Worm (Caenorhabditis elegans) whole organism, dauer: ENCODE results near the gene trp-2.

Source experiments
- unc-62 ChIP-seq: sonication (generic microtip); optimal IDR thresholded peaks from 2 replicates; lab custom pipeline; 2017; ENCODE audit warnings: missing biosample characterization, missing genetic modification reagents, missing genetic modification characterization

trp-2 gene

DNA sequence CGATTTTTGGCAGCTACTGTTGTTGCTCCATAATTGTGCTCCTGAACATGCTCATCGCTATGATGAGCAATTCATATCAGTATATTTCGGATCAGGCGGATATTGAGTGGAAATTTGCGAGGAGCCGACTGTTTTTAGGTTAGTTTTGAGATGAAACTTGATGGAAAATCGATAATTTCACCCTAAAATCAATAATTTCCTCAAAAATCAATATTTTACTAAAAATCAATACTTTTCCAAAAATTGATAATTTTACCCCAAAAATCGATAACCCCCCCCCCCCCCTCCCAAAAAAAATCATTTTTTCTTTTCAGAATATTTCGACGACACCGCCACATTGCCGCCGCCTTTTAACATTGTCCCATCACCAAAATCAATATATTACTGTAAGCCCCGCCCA is 7.2 kb downstream of the trp-2 start:
- TF ChIP-seq unc-62 (GFP tag; lab: Kevin White, UChicago): no peak

DNA sequence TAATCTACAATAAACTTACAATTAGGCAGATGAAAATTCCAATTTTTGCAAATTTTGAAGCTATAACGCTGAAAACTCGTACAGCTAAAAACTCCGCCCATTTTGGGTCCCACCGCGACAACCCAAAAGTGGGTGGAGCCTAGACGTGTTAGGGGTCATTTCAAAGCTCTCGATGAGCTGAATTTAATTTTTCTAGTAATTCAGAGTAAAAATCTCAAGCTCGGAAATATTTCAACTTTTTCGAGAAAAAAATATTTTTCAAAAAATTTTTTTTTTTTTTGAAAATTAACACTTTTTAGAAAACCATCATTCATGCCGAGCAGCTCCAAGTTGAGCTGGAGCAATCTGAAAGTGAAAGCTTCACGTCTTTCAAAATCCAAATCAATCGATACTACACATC is 9.6 kb downstream of the trp-2 start, which contains the start of gene R06B10.7:
R06B10.7 (minus strand) TSS at position 101 of the 400 bp plus-strand sequence.
- no peak for TF ChIP-seq unc-62 (GFP tag; lab: Kevin White, UChicago)

DNA sequence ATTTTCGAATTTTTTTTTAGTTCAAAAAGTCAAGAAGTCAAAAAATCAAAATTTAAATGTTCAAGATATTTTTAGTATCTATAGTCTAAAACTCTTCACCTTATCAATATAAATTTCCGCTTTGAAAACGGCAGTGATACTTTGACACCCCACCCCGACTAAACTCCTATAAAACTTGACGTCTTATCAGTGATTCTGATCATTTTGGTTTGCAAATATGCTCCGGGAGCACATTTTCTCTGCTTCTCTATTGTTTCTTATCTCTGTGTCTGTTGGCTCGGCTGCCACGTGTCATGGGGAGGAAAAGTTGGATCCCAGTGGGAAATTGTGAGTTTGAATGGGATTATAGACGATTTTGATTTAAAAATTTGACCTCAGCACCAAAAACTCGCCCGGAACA is 10.8 kb downstream of the trp-2 start, which contains the start of gene clec-150:
clec-150 (plus strand) TSS at position 198 of the 400 bp plus-strand sequence.
- no peak for TF ChIP-seq unc-62 (GFP tag; lab: Kevin White, UChicago)

DNA sequence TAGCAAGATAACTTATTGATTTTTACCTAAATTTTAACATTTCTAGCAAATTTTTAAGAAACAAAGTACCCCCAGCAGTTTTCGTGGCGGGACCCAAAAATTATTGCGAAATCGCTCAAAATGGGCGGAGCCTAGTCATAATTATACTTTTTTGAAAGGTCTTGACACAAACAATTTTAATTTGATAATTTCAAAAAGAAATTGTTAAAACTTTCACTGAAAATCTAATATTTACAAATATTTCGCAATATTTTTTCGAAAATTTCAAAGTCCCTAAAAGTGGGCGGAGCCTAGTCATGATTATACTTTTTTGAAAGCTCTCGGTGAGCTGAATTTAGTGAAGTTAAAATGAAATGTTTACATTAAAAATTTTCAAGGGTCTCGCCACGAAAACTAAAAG is 12.8 kb downstream of the trp-2 start:
- TF ChIP-seq unc-62 (GFP tag; lab: Kevin White, UChicago): no peak

DNA sequence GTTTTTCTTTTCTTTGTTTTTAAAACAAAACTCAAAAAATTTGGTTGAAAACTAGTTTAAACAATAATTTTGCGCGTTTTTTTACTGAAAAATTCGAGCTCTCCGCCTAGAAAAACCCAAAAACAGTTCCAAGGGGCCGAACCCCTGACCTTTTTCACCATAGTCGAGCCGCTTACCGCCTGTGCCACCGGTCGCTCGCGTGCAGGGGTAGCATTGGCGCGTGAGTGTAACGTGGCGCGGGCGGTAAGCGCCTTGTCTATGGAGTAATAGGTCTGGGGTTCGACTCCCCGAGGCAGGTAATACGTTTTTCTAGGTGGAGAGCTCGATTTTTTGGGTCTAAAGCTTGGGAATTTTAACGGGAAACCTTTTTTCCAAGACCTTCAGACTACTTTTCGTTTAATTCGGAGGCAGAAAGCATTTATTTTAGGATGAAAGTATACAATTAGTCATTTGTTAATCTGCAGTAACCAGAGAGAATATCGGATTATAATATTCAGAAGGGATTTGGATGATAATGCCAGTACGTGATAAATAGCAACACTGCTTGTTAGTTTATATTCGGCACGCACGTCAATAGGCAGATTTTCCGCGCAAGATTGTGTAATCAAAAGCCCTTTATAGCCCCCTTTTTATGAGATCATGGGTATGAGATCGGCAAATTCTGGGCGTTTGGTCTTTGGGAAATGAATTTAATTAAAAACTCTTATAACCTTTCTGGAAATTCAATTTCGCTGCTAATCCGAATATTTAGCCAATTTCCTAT is 15.6 kb downstream of the trp-2 start:
- no peak for TF ChIP-seq unc-62 (GFP tag; lab: Kevin White, UChicago)

DNA sequence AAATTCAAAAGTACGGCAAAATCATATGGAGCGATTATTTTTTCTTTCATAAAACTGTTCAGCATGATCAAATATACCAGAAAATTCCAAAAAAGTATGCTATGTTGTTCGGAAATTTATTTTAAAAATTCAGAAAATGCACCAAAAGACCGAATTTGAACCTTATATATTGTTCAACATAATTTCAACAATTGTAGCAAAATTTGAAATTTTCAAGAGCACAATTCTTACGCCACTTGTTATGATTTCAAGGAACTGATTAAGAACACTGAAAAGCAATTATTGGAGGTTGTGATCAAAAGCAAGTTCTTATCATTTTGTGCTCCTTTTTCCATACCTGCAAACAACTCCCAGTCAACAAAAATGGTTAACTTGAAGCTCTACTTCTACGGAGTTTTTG is 16.4 kb downstream of the trp-2 start, which contains the start of gene clc-27:
clc-27 (plus strand) TSS at position 301 of the 400 bp plus-strand sequence.
- no peak for TF ChIP-seq unc-62 (GFP tag; lab: Kevin White, UChicago)

DNA sequence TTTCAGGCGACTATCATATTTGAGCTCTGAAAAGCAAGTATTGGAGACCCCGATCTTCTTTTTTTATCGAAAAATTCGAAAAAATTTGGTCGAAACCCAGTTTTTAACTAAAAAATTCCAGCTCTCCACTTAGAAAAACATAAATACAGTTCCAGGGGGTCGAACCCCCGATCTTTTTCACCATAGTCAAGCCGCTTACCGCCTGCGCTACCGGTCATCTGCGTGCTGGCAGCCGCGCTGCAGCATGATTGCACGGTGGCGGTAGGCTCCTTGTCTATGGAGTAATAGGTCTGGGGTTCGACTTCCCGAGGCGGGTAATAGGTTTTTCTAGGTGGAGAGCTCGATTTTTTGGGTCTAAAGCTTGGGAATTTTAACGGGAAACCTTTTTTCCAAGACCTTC is 18.1 kb downstream of the trp-2 start, which contains the start of gene clc-24:
clc-24 (plus strand) TSS at position 263 of the 400 bp plus-strand sequence.
- no peak for TF ChIP-seq unc-62 (GFP tag; lab: Kevin White, UChicago)

DNA sequence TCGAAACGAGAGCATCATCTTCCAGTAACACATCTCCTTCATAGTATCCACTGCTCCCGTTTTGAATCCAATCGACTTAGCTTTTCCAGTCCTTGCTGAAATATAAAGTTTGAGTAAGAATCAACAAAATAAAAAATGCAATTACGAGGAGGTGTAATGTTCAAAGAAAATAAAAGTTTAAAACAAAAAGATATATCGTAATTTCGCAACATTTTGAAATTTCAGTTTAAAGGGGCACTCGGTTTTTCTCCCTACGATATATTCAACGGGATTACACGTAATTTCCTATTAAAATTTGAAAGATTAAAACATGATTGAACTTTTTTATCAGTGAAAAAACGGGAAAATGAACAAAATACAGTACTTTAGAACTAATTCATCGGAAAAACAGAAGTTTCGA is 24.4 kb downstream of the trp-2 start, which contains the start of gene Y34F4.3:
Y34F4.3 (minus strand) TSS at position 101 of the 400 bp plus-strand sequence.
- TF ChIP-seq unc-62 (GFP tag; lab: Kevin White, UChicago): no peak

DNA sequence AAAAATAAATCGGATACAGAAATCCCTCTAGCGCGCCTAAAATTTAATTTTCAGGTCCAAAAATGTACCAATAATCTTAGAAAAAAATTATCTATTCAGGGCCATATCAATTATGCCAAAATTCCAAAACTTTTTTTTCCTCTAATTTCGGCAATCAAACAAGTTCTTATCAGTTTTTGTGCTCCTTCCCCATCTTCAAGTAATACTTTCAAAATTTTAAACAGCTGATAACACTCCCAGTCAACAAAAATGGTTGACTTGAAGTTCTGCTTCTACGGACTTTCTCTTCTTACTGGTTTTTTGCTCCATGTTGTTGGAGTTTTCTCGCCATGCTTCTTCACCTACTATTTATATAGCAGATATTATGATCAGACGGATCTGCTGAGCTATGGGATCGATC is 29.1 kb downstream of the trp-2 start, which contains the start of gene clc-23:
clc-23 (plus strand) TSS at position 223 of the 400 bp plus-strand sequence.
- TF ChIP-seq unc-62 (GFP tag; lab: Kevin White, UChicago): no peak

DNA sequence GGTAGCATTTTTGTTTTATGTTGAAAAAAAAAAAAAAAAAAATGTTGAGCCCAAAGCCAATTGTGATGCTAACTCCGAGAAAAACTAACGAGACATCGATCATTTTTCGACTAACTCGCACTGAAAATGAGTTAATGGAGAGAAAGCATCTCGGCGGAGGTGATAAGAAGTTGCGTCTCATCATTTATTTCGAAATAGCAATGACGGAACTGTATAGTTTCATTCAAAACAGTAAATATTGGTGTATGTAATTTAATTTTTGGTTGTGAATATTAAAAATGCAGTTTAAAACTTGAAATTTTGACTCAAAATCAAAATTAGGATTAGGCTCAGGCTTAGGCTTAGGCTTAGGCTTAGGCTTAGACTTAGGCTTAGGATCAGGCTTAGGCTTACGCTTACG is 34.6 kb downstream of the trp-2 start, which contains the start of gene clc-25:
clc-25 (minus strand) TSS at position 101 of the 400 bp plus-strand sequence.
- no peak for TF ChIP-seq unc-62 (GFP tag; lab: Kevin White, UChicago)

DNA sequence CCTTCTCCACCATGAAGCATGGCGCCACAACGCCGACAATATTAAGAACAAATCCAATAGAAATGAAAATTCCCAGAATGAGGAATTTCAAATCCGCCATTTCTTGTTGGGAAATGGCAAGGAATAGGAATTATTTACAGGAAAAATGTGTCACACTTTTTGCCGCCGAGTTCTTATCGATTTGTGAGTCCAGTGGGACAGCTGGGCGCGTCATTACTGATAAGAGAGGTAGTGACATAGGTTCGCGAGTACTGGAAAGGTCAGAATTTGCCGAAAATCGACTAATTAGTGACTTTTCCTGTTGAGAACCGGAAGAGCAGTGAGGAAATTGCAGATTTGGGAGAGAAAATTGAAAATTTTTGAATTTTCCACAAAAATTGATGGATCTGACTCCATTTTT is 36.6 kb downstream of the trp-2 start:
- TF ChIP-seq unc-62 (GFP tag; lab: Kevin White, UChicago): no peak

DNA sequence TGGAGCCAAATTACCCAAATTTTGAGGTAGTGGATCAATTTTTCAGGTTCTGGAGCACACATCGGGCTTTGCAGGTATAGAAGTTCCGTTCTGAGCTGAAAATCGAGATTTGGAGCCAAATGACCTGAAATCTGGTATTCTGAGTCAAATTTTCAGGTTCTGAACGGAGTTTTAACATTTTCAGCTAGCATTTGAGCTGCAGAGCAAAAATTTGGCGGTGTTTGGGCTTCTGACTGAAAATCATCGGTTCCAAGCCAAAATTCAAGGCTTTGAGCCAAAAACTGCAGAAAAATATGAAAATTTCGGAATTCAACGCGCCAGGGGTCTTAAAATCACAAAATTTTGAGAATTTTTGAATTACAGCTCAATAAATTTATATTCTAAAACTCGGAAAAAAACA is 39.3 kb downstream of the trp-2 start, which contains the start of the genes clc-26 and E_BE45912.2:
clc-26 (minus strand) TSS at position 101 of the 400 bp plus-strand sequence.
E_BE45912.2 (minus strand) TSS at position 139 of the 400 bp plus-strand sequence.
- no peak for TF ChIP-seq unc-62 (GFP tag; lab: Kevin White, UChicago)

DNA sequence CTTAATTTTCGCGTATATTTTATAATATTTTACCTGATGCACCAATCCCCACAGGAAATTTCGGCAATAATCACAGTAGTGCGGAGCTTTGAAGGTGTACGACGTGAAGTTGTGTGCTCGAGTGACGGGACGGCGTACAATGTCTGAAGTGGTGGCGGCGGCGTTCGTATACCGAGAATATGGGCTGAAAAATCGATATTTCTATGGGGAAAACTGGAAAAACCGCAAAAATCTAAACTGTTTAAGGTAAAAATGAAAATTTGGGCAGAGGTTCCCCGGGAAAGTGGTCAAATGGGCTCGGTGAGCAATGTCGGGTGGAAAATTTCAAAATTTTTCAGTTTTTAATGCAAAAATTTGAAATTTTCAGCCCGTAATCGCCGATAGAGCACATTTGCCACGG is 43.2 kb downstream of the trp-2 start:
- no peak for TF ChIP-seq unc-62 (GFP tag; lab: Kevin White, UChicago)

DNA sequence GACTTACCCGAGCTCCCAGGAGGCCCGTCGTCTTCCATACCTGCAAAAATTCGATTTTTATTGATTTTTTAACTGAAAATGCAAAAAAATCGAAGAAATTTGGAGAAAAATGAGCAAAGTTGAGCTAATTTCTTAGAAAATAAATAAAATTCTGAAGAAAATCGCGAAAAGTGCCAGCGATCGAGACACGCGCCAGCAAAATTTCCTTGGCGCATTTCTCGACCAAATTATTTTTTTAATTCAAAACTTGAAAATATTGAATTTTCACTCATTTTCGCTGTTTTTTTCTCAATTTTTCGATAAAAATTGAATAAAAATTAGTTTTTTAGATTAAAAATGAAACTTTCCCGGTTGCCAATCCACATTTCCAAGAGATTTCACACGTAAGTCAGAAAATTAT is 45.5 kb downstream of the trp-2 start, which contains the start of the genes chin-1 and BE0003N10.1:
chin-1 (minus strand) TSS at position 40 of the 400 bp plus-strand sequence.
BE0003N10.1 (plus strand) TSS at position 320 of the 400 bp plus-strand sequence.
- no peak for TF ChIP-seq unc-62 (GFP tag; lab: Kevin White, UChicago)

DNA sequence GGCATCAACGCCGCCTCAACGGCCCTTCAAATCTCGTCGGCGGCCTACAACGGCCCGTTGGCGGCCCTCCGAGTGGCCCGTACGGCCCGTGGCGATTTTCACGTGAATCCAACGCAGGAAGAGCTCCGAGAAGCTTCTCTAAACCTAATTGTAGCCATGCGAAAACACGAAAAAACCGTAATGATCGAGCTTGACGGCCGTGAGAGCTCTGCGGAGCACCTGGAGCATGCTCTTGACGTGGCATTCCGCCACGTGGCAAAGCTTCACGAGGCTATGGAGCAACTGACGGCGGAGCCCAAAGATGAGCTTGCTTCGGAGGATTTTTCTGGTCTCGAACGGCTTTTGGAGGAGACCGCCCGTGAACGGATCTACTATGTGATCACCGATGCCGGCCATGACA is 48.4 kb downstream of the trp-2 start:
- TF ChIP-seq unc-62 (GFP tag; lab: Kevin White, UChicago): no peak

DNA sequence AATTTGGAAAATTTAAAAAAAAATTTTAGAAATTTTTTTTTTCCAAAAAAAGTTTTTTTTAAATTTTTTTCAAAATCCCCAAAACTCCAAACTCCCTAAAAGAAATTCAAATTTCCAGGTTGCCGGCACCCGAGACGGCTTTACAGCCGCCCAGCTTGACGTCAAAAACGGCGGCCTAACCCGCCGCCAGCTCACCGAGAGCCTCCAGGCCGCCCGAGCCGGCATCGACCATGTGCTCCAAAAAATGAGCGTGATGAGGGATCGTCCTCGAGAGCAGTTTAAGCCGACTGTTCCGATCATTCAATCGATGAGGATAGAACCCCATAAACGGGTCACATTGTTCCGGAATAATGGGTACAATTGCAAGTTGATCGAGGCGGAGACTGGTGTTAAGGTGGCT is 52.1 kb downstream of the trp-2 start:
- no peak for TF ChIP-seq unc-62 (GFP tag; lab: Kevin White, UChicago)
